Worm (Caenorhabditis elegans): ENCODE data around the gene nhr-101.

DNA sequence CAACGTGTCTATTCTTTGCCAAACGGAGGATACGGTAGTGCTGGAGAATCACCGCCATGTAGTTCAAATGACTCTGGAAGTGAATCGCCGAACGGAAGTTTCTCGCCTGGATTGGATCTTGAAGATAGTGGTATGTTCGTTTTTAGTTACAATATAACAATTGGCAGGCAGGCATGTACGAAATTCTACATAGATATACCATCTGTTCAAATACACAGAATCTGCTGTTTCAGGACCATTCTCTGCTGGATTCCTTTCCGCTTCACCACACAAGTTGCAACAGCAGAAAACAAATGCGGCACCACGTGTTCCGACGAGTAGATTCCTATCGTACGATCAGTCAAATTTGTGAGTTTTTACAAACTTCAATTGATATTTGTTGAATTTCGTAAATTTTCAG, 30.8 kb upstream of the nhr-101 start:
- TF ChIP-seq ztf-11 (tag; optimal IDR thresholded peaks at IDR 0.05) (no peak), alr-1 (tag; optimal IDR thresholded peaks at IDR 0.05; ENCODE audit: borderline replicate concordance) (no peak), blmp-1 (tag; optimal IDR thresholded peaks at IDR 0.05) (no peak), sptf-1 (tag; optimal IDR thresholded peaks at IDR 0.05) (no peak), unc-62 (GFP tag; optimal IDR thresholded peaks at IDR 0.05) (no peak)

All from whole organism, L1 larva.